Worm (Caenorhabditis elegans) whole organism, mixed stage, embryonic: ENCODE measurements around the gene C54D10.3.

Source experiments
- blmp-1 ChIP-seq: fragments of 150-350 bp; optimal IDR thresholded peaks from 2 replicates; lab custom pipeline; 2014; ENCODE audit warnings: missing biosample characterization, missing genetic modification characterization
- elt-1 ChIP-seq: sonication (generic microtip); optimal IDR thresholded peaks from 2 replicates; lab custom pipeline; 2017; ENCODE audit warnings: missing genetic modification characterization, mild to moderate bottlenecking, missing compliant biosample characterization, antibody characterized with exemption, moderate library complexity, borderline replicate concordance; ENCODE audit not compliant: insufficient read depth
- nhr-12 ChIP-seq: fragments of 150-350 bp; optimal IDR thresholded peaks from 2 replicates; lab custom pipeline; 2014; ENCODE audit warnings: missing biosample characterization, missing genetic modification characterization
- pha-4 ChIP-seq: fragments of 150-350 bp; optimal IDR thresholded peaks from 2 replicates; lab custom pipeline; 2018; ENCODE audit warnings: missing biosample characterization, missing genetic modification reagents, missing genetic modification characterization
- snpc-4 ChIP-seq: fragments of 150-350 bp; optimal IDR thresholded peaks from 2 replicates; lab custom pipeline; 2014; ENCODE audit warnings: missing biosample characterization, missing genetic modification characterization
- ztf-11 ChIP-seq: fragments of 150-350 bp; optimal IDR thresholded peaks from 2 replicates; lab custom pipeline; 2014; ENCODE audit warnings: missing biosample characterization, missing genetic modification characterization

DNA sequence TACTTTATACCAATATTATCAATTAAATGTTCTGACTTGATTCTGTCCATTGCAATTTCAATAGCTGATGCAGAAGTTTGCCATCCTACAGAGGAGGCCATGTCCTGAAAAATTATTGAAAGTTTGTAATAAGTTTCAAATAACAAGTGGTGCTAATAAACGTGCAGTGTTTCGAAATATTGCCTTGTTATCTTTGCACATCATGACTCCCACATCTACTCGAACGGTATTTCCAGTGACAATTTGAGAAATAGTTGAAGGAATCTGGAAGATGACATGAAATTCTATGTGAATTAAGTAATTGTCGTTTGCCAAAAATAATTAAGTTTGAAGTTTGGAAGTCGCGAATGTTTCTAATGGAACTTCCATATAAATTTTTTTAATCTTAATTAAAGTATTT lies 49.0 kb upstream of the C54D10.3 start, which contains the start of gene gcy-13:
- TF ChIP-seq nhr-12 (tag; lab: Kevin White, UChicago), result no peak
- no peak for TF ChIP-seq elt-1 (tag; lab: Kevin White, UChicago)
- TF ChIP-seq ztf-11, result no peak
- no peak for TF ChIP-seq blmp-1 (tag; lab: Kevin White, UChicago)
- TF ChIP-seq snpc-4 (tag; lab: Kevin White, UChicago), result no peak
- TF ChIP-seq pha-4 (tag; lab: Kevin White, UChicago), result no peak
